Worm (Caenorhabditis elegans) whole organism, mixed stage, embryonic: ENCODE results near the gene gba-2.
"Not testable (repeated sequence)": the region's sequence is repeated elsewhere in the genome, so short reads cannot be mapped to it uniquely, and the experiment has no call there.

Experiments used
- M03D4.4 ChIP-seq: sonication (generic microtip); optimal IDR thresholded peaks from 2 replicates; lab custom pipeline; 2017; ENCODE audit warnings: mild to moderate bottlenecking, missing genetic modification characterization, missing compliant biosample characterization
- bed-3 ChIP-seq: fragments of 200-800 bp; sonication (Bioruptor generic); optimal IDR thresholded peaks from 3 replicates; lab custom pipeline; 2018; ENCODE audit warnings: mild to moderate bottlenecking, missing genetic modification characterization, moderate library complexity, missing compliant biosample characterization
- blmp-1 ChIP-seq: fragments of 150-350 bp; optimal IDR thresholded peaks from 2 replicates; lab custom pipeline; 2014; ENCODE audit warnings: missing biosample characterization, missing genetic modification characterization
- ceh-39 ChIP-seq: fragments of 150-350 bp; optimal IDR thresholded peaks from 2 replicates; lab custom pipeline; 2014; ENCODE audit warnings: missing biosample characterization, missing genetic modification characterization
- ceh-83 ChIP-seq: fragments of 200-800 bp; sonication (Bioruptor generic); optimal IDR thresholded peaks from 2 replicates; lab custom pipeline; 2018; ENCODE audit warnings: mild to moderate bottlenecking, missing genetic modification characterization, missing compliant biosample characterization
- ces-1 ChIP-seq: fragments of 150-350 bp; optimal IDR thresholded peaks from 2 replicates; lab custom pipeline; 2014; ENCODE audit warnings: missing biosample characterization, missing genetic modification reagents, missing genetic modification characterization
- cnd-1 ChIP-seq: fragments of 200-800 bp; sonication (Bioruptor generic); optimal IDR thresholded peaks from 2 replicates; lab custom pipeline; 2018; ENCODE audit warnings: mild to moderate bottlenecking, missing genetic modification characterization, missing compliant biosample characterization
- drap-1 ChIP-seq: fragments of 200-800 bp; sonication (Bioruptor generic); optimal IDR thresholded peaks from 3 replicates; lab custom pipeline; 2018; ENCODE audit warnings: mild to moderate bottlenecking, missing genetic modification characterization, missing compliant biosample characterization
- elt-1 ChIP-seq: sonication (generic microtip); optimal IDR thresholded peaks from 2 replicates; lab custom pipeline; 2017; ENCODE audit warnings: missing genetic modification characterization, mild to moderate bottlenecking, missing compliant biosample characterization, antibody characterized with exemption, moderate library complexity, borderline replicate concordance; ENCODE audit not compliant: insufficient read depth
- flh-1 ChIP-seq: fragments of 200-800 bp; sonication (Bioruptor generic); optimal IDR thresholded peaks from 2 replicates; lab custom pipeline; 2018; ENCODE audit warnings: mild to moderate bottlenecking, missing genetic modification characterization, moderate library complexity, missing compliant biosample characterization
- ham-2 ChIP-seq: fragments of 200-800 bp; sonication (Bioruptor generic); optimal IDR thresholded peaks from 2 replicates; lab custom pipeline; 2018; ENCODE audit warnings: mild to moderate bottlenecking, missing genetic modification characterization, missing compliant biosample characterization
- lin-13 ChIP-seq: fragments of 150-350 bp; optimal IDR thresholded peaks from 2 replicates; lab custom pipeline; 2014; ENCODE audit warnings: missing biosample characterization, missing genetic modification characterization
- lin-32 ChIP-seq: fragments of 200-800 bp; sonication (Bioruptor generic); optimal IDR thresholded peaks from 2 replicates; lab custom pipeline; 2018; ENCODE audit warnings: mild to moderate bottlenecking, missing genetic modification characterization, missing compliant biosample characterization
- lsy-2 ChIP-seq: fragments of 150-350 bp; optimal IDR thresholded peaks from 2 replicates; lab custom pipeline; 2014; ENCODE audit warnings: missing biosample characterization, missing genetic modification characterization
- mep-1 ChIP-seq: fragments of 150-350 bp; optimal IDR thresholded peaks from 2 replicates; lab custom pipeline; 2017; ENCODE audit warnings: missing biosample characterization, missing genetic modification reagents, missing genetic modification characterization, inconsistent platforms
- mls-2 ChIP-seq: sonication (generic microtip); optimal IDR thresholded peaks from 2 replicates; lab custom pipeline; 2016; ENCODE audit warnings: mild to moderate bottlenecking, missing genetic modification characterization, moderate library complexity, missing compliant biosample characterization
- nhr-12 ChIP-seq: fragments of 150-350 bp; optimal IDR thresholded peaks from 2 replicates; lab custom pipeline; 2014; ENCODE audit warnings: missing biosample characterization, missing genetic modification characterization
- nhr-2 ChIP-seq: fragments of 150-350 bp; optimal IDR thresholded peaks from 2 replicates; lab custom pipeline; 2014; ENCODE audit warnings: missing biosample characterization, missing genetic modification characterization
- nhr-237 ChIP-seq: fragments of 150-350 bp; optimal IDR thresholded peaks from 2 replicates; lab custom pipeline; 2014; ENCODE audit warnings: missing biosample characterization, missing genetic modification characterization
- nhr-28 ChIP-seq: fragments of 150-350 bp; optimal IDR thresholded peaks from 2 replicates; lab custom pipeline; 2014; ENCODE audit warnings: missing biosample characterization, missing genetic modification characterization
- nhr-76 ChIP-seq: sonication (generic microtip); optimal IDR thresholded peaks from 2 replicates; lab custom pipeline; 2017; ENCODE audit warnings: missing biosample characterization, missing genetic modification characterization
- sem-2 ChIP-seq: fragments of 200-800 bp; sonication (Bioruptor generic); optimal IDR thresholded peaks from 2 replicates; lab custom pipeline; 2018; ENCODE audit warnings: mild to moderate bottlenecking, missing genetic modification characterization, missing compliant biosample characterization
- snpc-4 ChIP-seq: fragments of 150-350 bp; optimal IDR thresholded peaks from 2 replicates; lab custom pipeline; 2014; ENCODE audit warnings: missing biosample characterization, missing genetic modification characterization
- sptf-1 ChIP-seq: sonication (generic microtip); optimal IDR thresholded peaks from 2 replicates; lab custom pipeline; 2017; ENCODE audit warnings: mild to moderate bottlenecking, missing genetic modification characterization, moderate library complexity, missing compliant biosample characterization
- tbx-8 ChIP-seq: fragments of 200-800 bp; sonication (Bioruptor generic); optimal IDR thresholded peaks from 2 replicates; lab custom pipeline; 2018; ENCODE audit warnings: mild to moderate bottlenecking, missing genetic modification characterization, moderate library complexity, missing compliant biosample characterization
- unc-120 ChIP-seq: sonication (generic microtip); optimal IDR thresholded peaks from 2 replicates; lab custom pipeline; 2017; ENCODE audit warnings: missing genetic modification characterization, missing compliant biosample characterization; ENCODE audit not compliant: poor library complexity, severe bottlenecking
- zip-8 ChIP-seq: fragments of 150-350 bp; optimal IDR thresholded peaks from 2 replicates; lab custom pipeline; 2014; ENCODE audit warnings: missing biosample characterization, missing genetic modification characterization

The gba-2 gene

DNA sequence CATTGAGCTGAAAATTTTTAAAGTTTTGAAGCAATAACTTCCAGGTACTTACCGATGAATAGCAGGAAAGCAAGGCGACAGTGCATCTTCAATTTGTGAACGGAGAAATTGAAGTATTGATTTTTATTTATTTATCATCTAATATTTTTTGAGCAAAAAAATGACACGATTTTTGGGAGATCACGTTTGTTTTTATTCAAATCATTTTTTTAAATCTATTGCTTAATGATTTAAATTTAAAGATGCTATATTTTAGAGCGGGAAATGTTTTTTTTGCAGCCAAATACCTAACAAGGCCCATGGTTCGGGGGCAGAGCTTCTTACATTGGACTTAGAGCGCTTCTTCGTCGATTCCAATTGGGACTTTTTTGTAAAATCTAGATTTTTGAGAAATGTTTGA lies 19.9 kb downstream of the gba-2 start, which contains the start of gene C33C12.4:
TSS of gene C33C12.4 (minus strand) at position 101 of the 400 bp plus-strand sequence.
- TF ChIP-seq M03D4.4 (tag; lab: Kevin White, UChicago) (no peak), drap-1 (GFP tag; lab: Kevin White, UChicago) (no peak), ham-2 (GFP tag; lab: Kevin White, UChicago) (no peak), nhr-237 (tag; lab: Kevin White, UChicago) (no peak), unc-120 (tag; lab: Kevin White, UChicago) (no peak), mls-2 (tag; lab: Kevin White, UChicago) (no peak), flh-1 (GFP tag; lab: Kevin White, UChicago) (no peak), zip-8 (tag; lab: Kevin White, UChicago) (no peak), lsy-2 (tag; lab: Kevin White, UChicago) (no peak), ceh-39 (tag; lab: Kevin White, UChicago) (no peak), blmp-1 (tag; lab: Kevin White, UChicago) (no peak), elt-1 (no peak), sem-2 (GFP tag; lab: Kevin White, UChicago) (no peak), ceh-83 (GFP tag; lab: Kevin White, UChicago) (no peak), ces-1 (GFP tag; lab: Kevin White, UChicago) (no peak), nhr-28 (tag; lab: Kevin White, UChicago) (no peak), cnd-1 (no peak), sptf-1 (tag; lab: Kevin White, UChicago) (no peak), bed-3 (no peak), lin-13 (no peak)
- TF ChIP-seq, all 35 proteins: peak for 0

DNA sequence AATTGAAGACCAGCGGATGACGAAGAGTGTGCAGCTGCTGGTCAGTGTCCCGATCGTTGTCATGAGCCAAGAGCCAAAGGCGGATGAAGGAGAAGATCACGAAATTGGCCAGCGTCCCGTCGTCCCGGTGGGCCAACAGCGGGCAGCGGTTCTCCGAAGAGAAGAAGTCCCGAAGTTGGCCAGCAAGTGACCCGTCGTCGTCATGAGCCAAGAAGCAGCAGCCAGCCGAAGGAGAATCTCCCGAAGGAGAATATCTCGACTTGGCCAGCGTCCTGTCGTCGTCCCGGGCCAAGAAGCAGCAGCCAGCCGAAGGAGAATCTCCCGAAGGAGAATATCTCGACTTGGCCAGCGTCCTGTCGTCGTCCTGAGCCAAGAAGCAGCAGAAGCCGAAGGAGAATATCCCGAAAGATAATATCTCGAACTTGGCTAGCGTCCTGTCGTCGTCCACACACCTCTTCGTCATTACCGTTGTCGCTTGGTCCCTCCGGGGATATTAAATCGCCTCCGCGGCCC lies 22.8 kb downstream of the gba-2 start, which contains the start of gene C33C12.11:
TSS of gene C33C12.11 (minus strand) at position 463 of the 513 bp plus-strand sequence.
- not testable (repeated sequence) for TF ChIP-seq ceh-39 (tag; lab: Kevin White, UChicago); snpc-4 (tag; lab: Kevin White, UChicago); cnd-1

DNA sequence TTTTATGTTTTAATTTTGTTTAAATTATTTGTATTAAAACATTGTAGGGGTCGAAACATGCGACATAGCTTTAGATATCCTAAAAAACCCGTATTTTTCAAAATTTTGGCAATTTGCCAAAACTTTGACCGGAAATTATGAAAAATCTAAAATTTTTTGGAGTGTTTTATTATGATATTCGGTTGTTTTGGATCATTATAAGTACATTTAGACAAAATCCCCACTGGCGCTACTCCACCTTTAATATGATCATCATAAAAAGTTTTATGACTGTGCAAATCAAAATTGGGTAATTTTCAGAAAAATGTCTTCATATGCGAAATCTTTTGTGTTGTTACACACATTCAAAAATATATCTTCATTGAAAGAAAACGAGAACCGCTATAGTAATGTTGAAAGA lies 32.5 kb downstream of the gba-2 start, which contains the start of gene math-18:
TSS of gene math-18 (plus strand) at position 301 of the 400 bp plus-strand sequence.
- TF ChIP-seq drap-1 (GFP tag; lab: Kevin White, UChicago); mep-1; ceh-83 (GFP tag; lab: Kevin White, UChicago): not testable (repeated sequence)

DNA sequence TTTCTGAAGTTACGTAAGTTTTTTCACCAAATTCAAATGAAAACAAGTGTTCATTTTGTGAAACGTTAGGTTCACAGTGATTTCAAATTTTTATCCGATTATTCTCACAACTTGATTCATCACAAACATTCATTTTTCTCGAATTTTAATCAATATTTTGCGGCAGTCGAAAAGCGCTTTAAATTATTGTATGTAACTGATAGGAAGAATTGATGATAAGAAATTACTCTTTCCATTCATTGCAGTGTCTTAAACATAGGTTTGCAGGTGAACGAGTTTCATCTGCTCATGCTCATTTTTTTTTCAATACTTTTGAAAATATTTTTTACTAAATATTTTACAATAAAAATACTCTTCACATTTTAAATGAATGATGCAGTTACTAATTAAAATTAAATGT lies 33.8 kb downstream of the gba-2 start:
- TF ChIP-seq M03D4.4 (tag; lab: Kevin White, UChicago) (no peak), lin-13 (no peak), tbx-8 (no peak), cnd-1 (no peak), zip-8 (tag; lab: Kevin White, UChicago) (no peak), lsy-2 (tag; lab: Kevin White, UChicago) (no peak), nhr-76 (tag; lab: Kevin White, UChicago) (no peak), ham-2 (GFP tag; lab: Kevin White, UChicago) (no peak), bed-3 (no peak)

DNA sequence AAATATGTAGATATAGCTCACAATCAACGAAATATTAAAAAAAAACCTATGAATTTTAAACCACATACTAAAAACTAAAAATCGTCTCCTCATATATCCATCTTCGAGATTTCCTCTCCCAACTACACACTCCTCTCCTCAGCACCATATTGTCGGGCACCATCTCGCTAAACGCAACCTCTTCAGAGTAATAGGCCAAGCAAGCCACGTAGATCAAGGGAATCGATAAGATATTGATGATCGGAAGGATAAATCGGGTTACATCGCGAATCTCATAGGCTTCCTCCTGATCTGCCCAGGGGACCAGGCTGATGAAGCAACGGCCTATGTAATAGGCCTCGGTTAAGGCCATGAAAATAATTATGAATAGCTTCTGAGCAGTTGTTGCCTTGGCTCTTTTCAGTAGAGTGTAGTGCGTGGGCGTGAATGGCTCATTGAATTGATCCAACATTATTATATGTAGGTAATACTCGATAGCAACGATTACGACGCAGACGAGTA lies 35.7 kb downstream of the gba-2 start, which contains the start of the genes C40A11.7 and C40A11.8:
TSS of gene C40A11.7 (minus strand) at position 101 of the 501 bp plus-strand sequence.
TSS of gene C40A11.8 (minus strand) at position 451 of the 501 bp plus-strand sequence.
- TF ChIP-seq elt-1 = peak; percentile 74
- no peak for TF ChIP-seq mls-2 (tag; lab: Kevin White, UChicago)
- TF ChIP-seq, all 35 proteins: peak for 1

DNA sequence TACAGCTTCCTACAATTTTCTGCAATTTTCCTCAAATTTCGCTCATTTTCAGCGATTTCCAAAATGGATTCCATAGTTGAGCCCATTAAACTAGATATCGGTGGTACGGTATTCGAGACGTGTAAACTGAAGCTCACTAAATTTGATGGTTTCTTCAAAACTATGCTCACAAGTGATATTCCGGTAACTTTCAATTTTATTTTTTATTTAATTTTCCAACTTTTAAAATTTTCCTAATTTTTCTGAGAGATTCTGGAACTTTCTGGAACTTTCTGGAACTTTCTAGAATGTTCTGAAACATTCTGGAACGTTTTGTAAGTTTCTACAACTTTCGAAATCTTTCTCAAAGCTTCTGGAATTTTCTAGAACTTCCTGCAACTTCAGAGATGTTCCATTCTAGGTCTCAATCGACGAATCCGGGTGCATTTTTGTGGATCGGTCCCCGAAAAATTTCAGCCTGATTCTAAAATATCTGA lies 39.3 kb downstream of the gba-2 start, which contains the start of gene C40A11.2:
TSS of gene C40A11.2 (plus strand) at position 51 of the 476 bp plus-strand sequence.
- no peak for TF ChIP-seq lsy-2 (tag; lab: Kevin White, UChicago)
- TF ChIP-seq nhr-12 (tag; lab: Kevin White, UChicago) = no peak
- TF ChIP-seq lin-13 = no peak
- TF ChIP-seq nhr-2 (tag; lab: Kevin White, UChicago) = no peak
- TF ChIP-seq bed-3 = no peak
- no peak for TF ChIP-seq lin-32 (GFP tag; lab: Kevin White, UChicago)
